Fruit fly (Drosophila melanogaster) whole organism, pupa: Measurements from ENCODE around the gene Pld3.
A peak's percentile ranks its signal among the peaks of the same experiment; 100 is the strongest.

Source experiments
- CG10348 ChIP-seq: fragments of 200-800 bp; sonication (Bioruptor generic); IDR thresholded peaks from 2 replicates; pipeline ENCODE4 v1.3.6; 2022; ENCODE audit warnings: missing biosample characterization, missing genetic modification characterization
- CG13204 ChIP-seq: fragments of 200-800 bp; sonication (Bioruptor generic); optimal IDR thresholded peaks from 2 replicates; lab custom pipeline; 2018; ENCODE audit warnings: missing biosample characterization, mild to moderate bottlenecking, missing genetic modification characterization, moderate library complexity
- CG8159 ChIP-seq: fragments of 200-800 bp; sonication (Bioruptor generic); optimal IDR thresholded peaks from 3 replicates; lab custom pipeline; 2018; ENCODE audit warnings: missing biosample characterization, mild to moderate bottlenecking, missing genetic modification characterization, moderate library complexity

dm6 chr2L:21158554-21158953, at the start of gene Pld3, which contains the start of gene Coq3:
- TF ChIP-seq CG13204 = no peak
- peak; percentile 91 for TF ChIP-seq CG8159
- no peak for TF ChIP-seq CG10348 (GFP tag; lab: Robert Waterston, UW)
